Fruit fly (Drosophila melanogaster): ENCODE measurements around the gene Idgf4.
A peak's percentile ranks its signal among the peaks of the same experiment; 100 is the strongest.

Gene Idgf4

dm6 chrX:9881746-9882145 lies 49.0 kb downstream of the Idgf4 start, which contains the start of gene CG9689:
Gene CG9689 (plus strand): TSS chrX:9881953.
- TF ChIP-seq usp (GFP tag; optimal IDR thresholded peaks at IDR 0.05) (no peak), Hr83 (GFP tag; optimal IDR thresholded peaks at IDR 0.05; ENCODE audit: poor library complexity, severe bottlenecking) (no peak), Dif (GFP tag; optimal IDR thresholded peaks at IDR 0.05; ENCODE audit: partially characterized antibody) (no peak), fru (GFP tag; optimal IDR thresholded peaks at IDR 0.05) (no peak), HLH106 (tag; optimal IDR thresholded peaks at IDR 0.05) (no peak), Vsx2 (GFP tag; optimal IDR thresholded peaks at IDR 0.05; ENCODE audit: partially characterized antibody) (peak; percentile 55), Dfd (GFP tag; optimal IDR thresholded peaks at IDR 0.05) (no peak), OdsH (GFP tag; optimal IDR thresholded peaks at IDR 0.05) (no peak)

DNA sequence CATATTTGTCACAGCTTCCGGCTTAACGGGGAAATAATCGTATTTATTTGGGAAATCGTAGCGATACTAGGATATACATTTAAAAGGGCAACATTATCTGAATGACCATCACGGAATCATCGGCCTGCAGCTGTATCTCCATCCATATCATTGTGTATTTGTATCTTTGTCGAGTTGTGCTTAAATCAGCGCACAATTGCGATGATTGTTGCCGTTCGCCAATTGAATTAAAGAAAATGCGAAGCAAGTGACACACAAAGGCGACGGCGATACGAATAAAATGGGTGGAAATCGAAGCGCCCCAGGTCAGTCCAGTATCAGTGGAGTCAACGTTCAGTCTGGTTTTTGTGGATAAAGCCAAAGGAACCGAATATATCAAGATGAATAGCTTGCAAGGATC lies 51.2 kb downstream of the Idgf4 start, which contains the start of gene CG9686:
TSS of gene CG9686 (plus strand) at position 301 of the 400 bp plus-strand sequence.
- TF ChIP-seq OdsH (GFP tag; optimal IDR thresholded peaks at IDR 0.05) = no peak
- no peak for TF ChIP-seq psq (GFP tag; optimal IDR thresholded peaks at IDR 0.05)
- TF ChIP-seq Myc (optimal IDR thresholded peaks at IDR 0.05) = no peak
- TF ChIP-seq Hr83 (GFP tag; optimal IDR thresholded peaks at IDR 0.05; ENCODE audit: poor library complexity, severe bottlenecking) = no peak
- TF ChIP-seq dmrt93B (GFP tag; optimal IDR thresholded peaks at IDR 0.05) = no peak
- TF ChIP-seq usp (GFP tag; optimal IDR thresholded peaks at IDR 0.05) = no peak
- no peak for TF ChIP-seq CrebA (GFP tag; optimal IDR thresholded peaks at IDR 0.05; ENCODE audit: borderline replicate concordance)
- no peak for TF ChIP-seq Vsx2 (GFP tag; optimal IDR thresholded peaks at IDR 0.05; ENCODE audit: partially characterized antibody)
- no peak for TF ChIP-seq rgr (GFP tag; optimal IDR thresholded peaks at IDR 0.05)
- no peak for TF ChIP-seq h (GFP tag; optimal IDR thresholded peaks at IDR 0.05)
- TF ChIP-seq N (GFP tag; optimal IDR thresholded peaks at IDR 0.05) = no peak
- no peak for TF ChIP-seq lola (GFP tag; optimal IDR thresholded peaks at IDR 0.05)
- TF ChIP-seq Hr78 (GFP tag; optimal IDR thresholded peaks at IDR 0.05) = no peak
- no peak for TF ChIP-seq CG32264 (GFP tag; optimal IDR thresholded peaks at IDR 0.05)
- TF ChIP-seq Mio (GFP tag; optimal IDR thresholded peaks at IDR 0.05) = no peak
- no peak for TF ChIP-seq fru (GFP tag; optimal IDR thresholded peaks at IDR 0.05)
- no peak for TF ChIP-seq Dfd (GFP tag; optimal IDR thresholded peaks at IDR 0.05)
- no peak for TF ChIP-seq foxo (GFP tag; optimal IDR thresholded peaks at IDR 0.05)
- TF ChIP-seq Hnf4 (GFP tag; optimal IDR thresholded peaks at IDR 0.05) = no peak
- TF ChIP-seq jim (GFP tag; optimal IDR thresholded peaks at IDR 0.05) = no peak

DNA sequence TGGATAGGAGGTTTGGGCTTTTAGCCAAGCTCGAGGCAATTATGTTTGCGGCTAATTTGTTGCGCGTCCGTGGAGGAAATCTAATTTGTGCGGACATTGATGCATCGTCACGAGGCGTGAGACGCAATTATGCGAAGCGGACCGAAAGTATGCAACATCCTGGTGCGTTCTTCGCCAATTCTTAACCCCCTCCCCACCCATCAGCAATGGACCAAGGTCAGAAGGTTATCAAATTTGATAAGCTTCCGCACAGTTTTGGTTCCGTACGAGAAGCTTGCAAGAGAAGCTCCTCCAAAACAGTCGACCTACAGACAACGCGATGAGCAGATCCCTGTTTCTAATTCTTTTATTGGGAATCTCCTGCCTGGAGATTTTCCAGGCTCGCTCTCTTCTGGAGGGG lies 52.6 kb downstream of the Idgf4 start, which contains the start of gene CG1468:
TSS of gene CG1468 (plus strand) at position 298 of the 400 bp plus-strand sequence.
- TF ChIP-seq Myc (optimal IDR thresholded peaks at IDR 0.05) = peak; percentile 17
- TF ChIP-seq woc (GFP tag; optimal IDR thresholded peaks at IDR 0.05) = no peak
- TF ChIP-seq psq (GFP tag; optimal IDR thresholded peaks at IDR 0.05) = no peak

All from whole organism, wandering third instar larva.